Worm (Caenorhabditis elegans) whole organism, mixed stage, embryonic: Measurements from ENCODE around the gene srh-89.

Experiments
- M03D4.4 ChIP-seq: sonication (generic microtip); optimal IDR thresholded peaks from 2 replicates; lab custom pipeline; 2017; ENCODE audit warnings: mild to moderate bottlenecking, missing genetic modification characterization, missing compliant biosample characterization
- bed-3 ChIP-seq: fragments of 200-800 bp; sonication (Bioruptor generic); optimal IDR thresholded peaks from 3 replicates; lab custom pipeline; 2018; ENCODE audit warnings: mild to moderate bottlenecking, missing genetic modification characterization, moderate library complexity, missing compliant biosample characterization
- blmp-1 ChIP-seq: fragments of 150-350 bp; optimal IDR thresholded peaks from 2 replicates; lab custom pipeline; 2014; ENCODE audit warnings: missing biosample characterization, missing genetic modification characterization
- ceh-39 ChIP-seq: fragments of 150-350 bp; optimal IDR thresholded peaks from 2 replicates; lab custom pipeline; 2014; ENCODE audit warnings: missing biosample characterization, missing genetic modification characterization
- ceh-43 ChIP-seq: fragments of 200-800 bp; sonication (Bioruptor generic); optimal IDR thresholded peaks from 2 replicates; lab custom pipeline; 2018; ENCODE audit warnings: mild to moderate bottlenecking, missing genetic modification characterization, moderate library complexity, missing compliant biosample characterization
- ceh-83 ChIP-seq: fragments of 200-800 bp; sonication (Bioruptor generic); optimal IDR thresholded peaks from 2 replicates; lab custom pipeline; 2018; ENCODE audit warnings: mild to moderate bottlenecking, missing genetic modification characterization, missing compliant biosample characterization
- ces-1 ChIP-seq: fragments of 150-350 bp; optimal IDR thresholded peaks from 2 replicates; lab custom pipeline; 2014; ENCODE audit warnings: missing biosample characterization, missing genetic modification reagents, missing genetic modification characterization
- cnd-1 ChIP-seq: fragments of 200-800 bp; sonication (Bioruptor generic); optimal IDR thresholded peaks from 2 replicates; lab custom pipeline; 2018; ENCODE audit warnings: mild to moderate bottlenecking, missing genetic modification characterization, missing compliant biosample characterization
- drap-1 ChIP-seq: fragments of 200-800 bp; sonication (Bioruptor generic); optimal IDR thresholded peaks from 3 replicates; lab custom pipeline; 2018; ENCODE audit warnings: mild to moderate bottlenecking, missing genetic modification characterization, missing compliant biosample characterization
- elt-1 ChIP-seq: sonication (generic microtip); optimal IDR thresholded peaks from 2 replicates; lab custom pipeline; 2017; ENCODE audit warnings: missing genetic modification characterization, mild to moderate bottlenecking, missing compliant biosample characterization, antibody characterized with exemption, moderate library complexity, borderline replicate concordance; ENCODE audit not compliant: insufficient read depth
- elt-3 ChIP-seq: fragments of 150-350 bp; optimal IDR thresholded peaks from 2 replicates; lab custom pipeline; 2014; ENCODE audit warnings: missing biosample characterization, missing genetic modification characterization
- flh-1 ChIP-seq: fragments of 200-800 bp; sonication (Bioruptor generic); optimal IDR thresholded peaks from 2 replicates; lab custom pipeline; 2018; ENCODE audit warnings: mild to moderate bottlenecking, missing genetic modification characterization, moderate library complexity, missing compliant biosample characterization
- ham-2 ChIP-seq: fragments of 200-800 bp; sonication (Bioruptor generic); optimal IDR thresholded peaks from 2 replicates; lab custom pipeline; 2018; ENCODE audit warnings: mild to moderate bottlenecking, missing genetic modification characterization, missing compliant biosample characterization
- hlh-1 ChIP-seq: fragments of 150-350 bp; optimal IDR thresholded peaks from 2 replicates; lab custom pipeline; 2014; ENCODE audit warnings: missing biosample characterization, missing genetic modification reagents, missing genetic modification characterization
- lin-13 ChIP-seq: fragments of 150-350 bp; optimal IDR thresholded peaks from 2 replicates; lab custom pipeline; 2014; ENCODE audit warnings: missing biosample characterization, missing genetic modification characterization
- lsy-2 ChIP-seq: fragments of 150-350 bp; optimal IDR thresholded peaks from 2 replicates; lab custom pipeline; 2014; ENCODE audit warnings: missing biosample characterization, missing genetic modification characterization
- mep-1 ChIP-seq: fragments of 150-350 bp; optimal IDR thresholded peaks from 2 replicates; lab custom pipeline; 2017; ENCODE audit warnings: missing biosample characterization, missing genetic modification reagents, missing genetic modification characterization, inconsistent platforms
- mls-2 ChIP-seq: sonication (generic microtip); optimal IDR thresholded peaks from 2 replicates; lab custom pipeline; 2016; ENCODE audit warnings: mild to moderate bottlenecking, missing genetic modification characterization, moderate library complexity, missing compliant biosample characterization
- nhr-12 ChIP-seq: fragments of 150-350 bp; optimal IDR thresholded peaks from 2 replicates; lab custom pipeline; 2014; ENCODE audit warnings: missing biosample characterization, missing genetic modification characterization
- nhr-2 ChIP-seq: fragments of 150-350 bp; optimal IDR thresholded peaks from 2 replicates; lab custom pipeline; 2014; ENCODE audit warnings: missing biosample characterization, missing genetic modification characterization
- nhr-237 ChIP-seq: fragments of 150-350 bp; optimal IDR thresholded peaks from 2 replicates; lab custom pipeline; 2014; ENCODE audit warnings: missing biosample characterization, missing genetic modification characterization
- nhr-28 ChIP-seq: fragments of 150-350 bp; optimal IDR thresholded peaks from 2 replicates; lab custom pipeline; 2014; ENCODE audit warnings: missing biosample characterization, missing genetic modification characterization
- nhr-76 ChIP-seq: sonication (generic microtip); optimal IDR thresholded peaks from 2 replicates; lab custom pipeline; 2017; ENCODE audit warnings: missing biosample characterization, missing genetic modification characterization
- pha-4 ChIP-seq: fragments of 150-350 bp; optimal IDR thresholded peaks from 2 replicates; lab custom pipeline; 2018; ENCODE audit warnings: missing biosample characterization, missing genetic modification reagents, missing genetic modification characterization
- sem-2 ChIP-seq: fragments of 200-800 bp; sonication (Bioruptor generic); optimal IDR thresholded peaks from 2 replicates; lab custom pipeline; 2018; ENCODE audit warnings: mild to moderate bottlenecking, missing genetic modification characterization, missing compliant biosample characterization
- snpc-4 ChIP-seq: fragments of 150-350 bp; optimal IDR thresholded peaks from 2 replicates; lab custom pipeline; 2014; ENCODE audit warnings: missing biosample characterization, missing genetic modification characterization
- tbx-8 ChIP-seq: fragments of 200-800 bp; sonication (Bioruptor generic); optimal IDR thresholded peaks from 2 replicates; lab custom pipeline; 2018; ENCODE audit warnings: mild to moderate bottlenecking, missing genetic modification characterization, moderate library complexity, missing compliant biosample characterization
- unc-120 ChIP-seq: sonication (generic microtip); optimal IDR thresholded peaks from 2 replicates; lab custom pipeline; 2017; ENCODE audit warnings: missing genetic modification characterization, missing compliant biosample characterization; ENCODE audit not compliant: poor library complexity, severe bottlenecking
- unc-39 ChIP-seq: fragments of 150-350 bp; optimal IDR thresholded peaks from 2 replicates; lab custom pipeline; 2014; ENCODE audit warnings: missing biosample characterization, missing genetic modification characterization
- unc-62 ChIP-seq: fragments of 150-350 bp; optimal IDR thresholded peaks from 2 replicates; lab custom pipeline; 2014; ENCODE audit warnings: missing biosample characterization, missing genetic modification reagents, missing genetic modification characterization
- zip-8 ChIP-seq: fragments of 150-350 bp; optimal IDR thresholded peaks from 2 replicates; lab custom pipeline; 2014; ENCODE audit warnings: missing biosample characterization, missing genetic modification characterization

The srh-89 gene

DNA sequence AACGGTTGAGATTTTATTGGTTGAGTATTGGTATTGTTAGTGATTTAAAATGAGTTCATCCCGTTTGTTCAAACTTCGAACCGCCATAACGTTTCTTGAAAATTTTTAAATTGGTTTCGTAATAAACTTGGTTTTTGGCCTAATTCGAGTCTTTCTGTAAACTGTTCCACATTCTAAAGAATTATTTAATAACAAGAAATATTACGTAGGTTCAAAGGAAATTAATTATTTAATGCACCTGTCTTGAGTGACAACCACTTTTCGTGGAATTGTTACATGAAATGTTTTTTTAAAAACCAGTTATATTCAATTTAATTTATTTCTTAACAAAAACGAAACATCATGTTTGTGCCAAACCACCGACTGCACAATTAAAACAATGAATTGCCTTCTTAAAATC, 36.6 kb upstream of the srh-89 start:
- no peak for TF ChIP-seq lsy-2 (tag; lab: Kevin White, UChicago)
- TF ChIP-seq unc-62 (GFP tag; lab: Kevin White, UChicago) = no peak
- TF ChIP-seq ceh-83 (GFP tag; lab: Kevin White, UChicago) = no peak
- no peak for TF ChIP-seq pha-4 (tag; lab: Kevin White, UChicago)
- TF ChIP-seq blmp-1 = no peak
- no peak for TF ChIP-seq mls-2
- no peak for TF ChIP-seq mep-1
- no peak for TF ChIP-seq sem-2 (GFP tag; lab: Kevin White, UChicago)
- TF ChIP-seq nhr-237 (tag; lab: Kevin White, UChicago) = no peak
- TF ChIP-seq, all 35 proteins: peak for 0

DNA sequence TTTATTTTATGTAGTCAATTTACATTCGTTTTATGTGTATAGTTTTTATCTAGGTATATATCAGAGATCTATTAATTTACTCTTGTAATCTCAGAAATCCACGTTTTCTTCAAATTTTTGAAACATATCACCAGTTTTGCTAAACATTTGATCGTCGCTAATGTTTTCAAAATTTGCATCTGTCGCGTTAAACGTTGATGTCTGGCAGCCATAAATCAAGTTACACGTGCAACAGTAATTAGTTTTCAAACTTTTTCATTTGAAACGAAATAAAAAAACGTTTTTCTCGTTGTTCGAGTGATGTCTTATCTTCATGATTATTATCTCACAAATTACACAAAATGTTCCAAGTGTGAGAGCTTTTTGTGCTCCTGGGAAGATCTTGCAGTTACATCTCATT, 32.8 kb upstream of the srh-89 start, which contains the start of gene srh-79:
srh-79 (plus strand) TSS at position 301 of the 400 bp plus-strand sequence.
- TF ChIP-seq drap-1 (GFP tag; lab: Kevin White, UChicago) = no peak
- no peak for TF ChIP-seq mep-1
- TF ChIP-seq mls-2 = no peak
- no peak for TF ChIP-seq ceh-43 (GFP tag; lab: Kevin White, UChicago)
- TF ChIP-seq nhr-237 (tag; lab: Kevin White, UChicago) = no peak
- TF ChIP-seq elt-1 (tag; lab: Kevin White, UChicago) = no peak
- TF ChIP-seq, all 35 proteins: peak for 0

DNA sequence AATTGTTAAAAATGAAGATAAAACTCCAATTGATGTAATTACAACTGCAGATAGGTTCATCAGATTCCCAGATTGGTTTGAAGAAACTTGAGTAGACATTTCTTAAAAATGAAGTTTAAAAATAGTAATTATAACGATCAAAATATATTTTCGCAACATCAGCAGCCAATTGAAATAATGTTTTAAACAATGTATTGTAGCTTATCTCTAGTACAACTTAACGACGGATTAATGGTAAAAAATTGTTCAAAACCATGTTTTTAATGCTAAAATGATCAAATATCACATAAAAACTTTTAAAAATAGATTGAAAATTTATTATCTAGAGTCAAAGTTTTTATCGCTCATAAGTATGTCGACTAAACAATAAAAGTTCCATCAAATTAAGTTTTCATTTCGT, 30.6 kb upstream of the srh-89 start, which contains the start of gene srbc-11:
srbc-11 (minus strand) TSS at position 101 of the 400 bp plus-strand sequence.
- no peak for TF ChIP-seq unc-39 (tag; lab: Kevin White, UChicago)
- TF ChIP-seq ces-1 (GFP tag; lab: Kevin White, UChicago) = no peak
- no peak for TF ChIP-seq snpc-4 (tag; lab: Kevin White, UChicago)
- TF ChIP-seq nhr-76 (tag; lab: Kevin White, UChicago) = no peak
- TF ChIP-seq, all 35 proteins: peak for 0

DNA sequence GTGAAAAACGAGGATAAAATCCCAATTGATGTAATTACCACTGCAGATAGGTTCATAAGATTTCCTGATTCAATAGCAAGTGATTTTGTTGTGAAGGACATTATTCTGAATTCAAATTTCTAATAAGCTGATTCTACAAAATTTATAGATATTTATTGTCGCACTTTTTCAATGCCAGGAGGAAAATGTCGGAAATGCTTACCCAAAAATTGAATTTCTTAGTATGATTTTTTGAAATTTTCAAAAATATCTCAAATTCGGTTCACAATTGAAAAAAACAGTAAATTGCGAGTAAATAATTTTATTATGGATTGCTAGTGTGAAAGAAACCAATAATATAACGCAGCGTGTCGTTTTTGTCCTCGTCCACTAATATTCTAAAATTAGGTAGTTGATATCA, 28.3 kb upstream of the srh-89 start, which contains the start of gene srbc-10:
srbc-10 (minus strand) TSS at position 101 of the 400 bp plus-strand sequence.
- TF ChIP-seq lin-13 (tag; lab: Kevin White, UChicago) (no peak), ceh-83 (GFP tag; lab: Kevin White, UChicago) (no peak), hlh-1 (tag; lab: Kevin White, UChicago) (no peak), ham-2 (no peak), tbx-8 (no peak), M03D4.4 (tag; lab: Kevin White, UChicago) (no peak), nhr-12 (tag; lab: Kevin White, UChicago) (no peak), mep-1 (no peak), ces-1 (GFP tag; lab: Kevin White, UChicago) (no peak), ceh-39 (no peak), nhr-237 (tag; lab: Kevin White, UChicago) (no peak), unc-120 (no peak), pha-4 (tag; lab: Kevin White, UChicago) (no peak), mls-2 (no peak), bed-3 (GFP tag; lab: Kevin White, UChicago) (no peak)

DNA sequence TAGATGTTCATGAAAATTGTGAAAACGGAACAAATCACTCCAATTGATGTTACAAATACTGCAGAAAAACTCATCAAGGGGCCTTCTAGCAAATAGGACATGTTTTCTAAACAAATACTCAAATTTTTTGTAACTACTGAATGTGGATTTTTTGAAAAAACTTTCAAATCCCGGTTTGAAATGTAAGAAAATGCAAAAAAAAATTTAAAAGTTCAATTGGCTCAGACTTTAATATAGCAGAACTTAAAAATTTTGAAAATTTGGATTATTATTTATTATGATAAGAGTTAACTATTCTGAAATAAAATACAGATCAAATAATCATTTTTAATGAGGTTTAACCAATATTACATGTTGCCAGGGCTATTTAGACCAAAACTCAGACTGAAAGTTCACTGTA, 25.7 kb upstream of the srh-89 start, which contains the start of gene srbc-9:
srbc-9 (minus strand) TSS at position 101 of the 400 bp plus-strand sequence.
- no peak for TF ChIP-seq unc-39 (tag; lab: Kevin White, UChicago)
- no peak for TF ChIP-seq unc-120
- no peak for TF ChIP-seq nhr-28 (tag; lab: Kevin White, UChicago)
- TF ChIP-seq elt-3 (tag; lab: Kevin White, UChicago) = no peak
- TF ChIP-seq, all 35 proteins: peak for 0

DNA sequence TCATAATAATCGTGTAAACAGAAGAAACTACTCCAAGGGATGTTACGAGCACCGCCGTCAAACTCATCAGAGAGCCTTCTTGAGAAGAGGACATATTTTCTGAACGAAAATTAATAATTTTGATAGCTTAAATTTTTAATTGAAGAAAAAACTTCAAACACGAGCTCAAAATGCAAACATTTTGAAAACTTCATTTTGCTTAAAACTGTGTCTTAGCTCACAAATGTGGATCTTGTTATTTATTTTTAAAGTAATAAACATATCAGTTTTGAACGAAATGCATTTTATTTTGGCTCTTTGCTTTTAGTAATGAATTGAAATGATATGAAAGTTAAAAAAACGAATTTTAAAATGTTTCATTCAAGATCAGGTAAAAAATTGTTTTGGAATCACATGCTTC, 22.9 kb upstream of the srh-89 start, which contains the start of gene srbc-7:
srbc-7 (minus strand) TSS at position 101 of the 400 bp plus-strand sequence.
- TF ChIP-seq cnd-1 (tag; lab: Kevin White, UChicago) = no peak
- no peak for TF ChIP-seq zip-8 (tag; lab: Kevin White, UChicago)
- TF ChIP-seq pha-4 (tag; lab: Kevin White, UChicago) = no peak
- no peak for TF ChIP-seq flh-1 (GFP tag; lab: Kevin White, UChicago)
- no peak for TF ChIP-seq bed-3 (GFP tag; lab: Kevin White, UChicago)
- TF ChIP-seq nhr-2 (tag; lab: Kevin White, UChicago) = no peak
- TF ChIP-seq mep-1 = no peak
- no peak for TF ChIP-seq ceh-39
- TF ChIP-seq, all 35 proteins: peak for 0
